Worm (Caenorhabditis elegans) whole organism, L3 larva: ENCODE results near the gene elpc-2.

ENCODE experiments used
- aly-2 ChIP-seq: fragments of 150-350 bp; optimal IDR thresholded peaks from 2 replicates; lab custom pipeline; 2014; ENCODE audit warnings: missing biosample characterization, missing genetic modification characterization
- fkh-2 ChIP-seq: fragments of 150-350 bp; optimal IDR thresholded peaks from 2 replicates; lab custom pipeline; 2014; ENCODE audit warnings: missing biosample characterization, missing genetic modification reagents, missing genetic modification characterization
- fos-1 ChIP-seq: fragments of 150-350 bp; optimal IDR thresholded peaks from 2 replicates; lab custom pipeline; 2014; ENCODE audit warnings: missing biosample characterization, missing genetic modification characterization
- nhr-12 ChIP-seq: fragments of 150-350 bp; optimal IDR thresholded peaks from 2 replicates; lab custom pipeline; 2014; ENCODE audit warnings: missing biosample characterization, missing genetic modification characterization
- nhr-76 ChIP-seq: fragments of 150-350 bp; sonication (generic microtip); optimal IDR thresholded peaks from 5 replicates; lab custom pipeline; 2014; ENCODE audit warnings: missing biosample characterization, missing genetic modification characterization
- pha-4 ChIP-seq: fragments of 150-350 bp; optimal IDR thresholded peaks from 2 replicates; lab custom pipeline; 2014; ENCODE audit warnings: missing biosample characterization, missing genetic modification reagents, missing genetic modification characterization
- skn-1 ChIP-seq: fragments of 150-350 bp; optimal IDR thresholded peaks from 2 replicates; lab custom pipeline; 2014; ENCODE audit warnings: missing biosample characterization, missing genetic modification characterization
- snpc-4 ChIP-seq: fragments of 150-350 bp; optimal IDR thresholded peaks from 2 replicates; lab custom pipeline; 2014; ENCODE audit warnings: missing biosample characterization, missing genetic modification characterization
- tbx-2 ChIP-seq: sonication (generic microtip); optimal IDR thresholded peaks from 2 replicates; lab custom pipeline; 2016; ENCODE audit warnings: mild to moderate bottlenecking, missing genetic modification characterization, missing compliant biosample characterization
- unc-39 ChIP-seq: sonication (generic microtip); optimal IDR thresholded peaks from 4 replicates; lab custom pipeline; 2017; ENCODE audit warnings: missing biosample characterization, missing genetic modification characterization

DNA sequence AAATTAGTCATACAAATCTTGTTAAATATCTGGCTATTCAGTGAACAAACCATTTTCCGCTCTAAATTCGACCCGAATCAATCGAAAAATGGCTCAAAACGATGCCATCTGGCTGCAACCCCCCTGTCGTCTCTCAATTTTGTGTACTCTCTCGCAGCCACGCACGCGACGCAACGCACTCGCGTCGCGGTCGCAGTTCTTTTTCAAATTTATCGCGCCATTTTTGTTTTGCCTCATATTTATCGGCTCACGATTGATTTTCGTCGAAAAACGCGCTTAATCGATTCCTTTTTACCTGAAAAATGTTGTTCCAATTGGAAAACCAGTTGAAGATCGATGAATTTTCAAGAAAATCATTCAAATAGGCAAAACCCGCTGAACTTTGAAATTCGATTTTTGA, 40.4 kb downstream of the elpc-2 start:
- no peak for TF ChIP-seq nhr-12 (tag; lab: Kevin White, UChicago)
- TF ChIP-seq aly-2: no peak
- TF ChIP-seq fos-1 (tag; lab: Kevin White, UChicago): no peak
- TF ChIP-seq unc-39 (tag; lab: Kevin White, UChicago): no peak
- TF ChIP-seq pha-4 (tag; lab: Kevin White, UChicago): peak; percentile 8
- no peak for TF ChIP-seq nhr-76
- peak; percentile 8 for TF ChIP-seq snpc-4
- no peak for TF ChIP-seq fkh-2
- TF ChIP-seq skn-1 (tag; lab: Kevin White, UChicago): no peak
- no peak for TF ChIP-seq tbx-2 (tag; lab: Kevin White, UChicago)
